Fruit fly (Drosophila melanogaster): ENCODE results near the gene CG10587.

CG10587 gene

DNA sequence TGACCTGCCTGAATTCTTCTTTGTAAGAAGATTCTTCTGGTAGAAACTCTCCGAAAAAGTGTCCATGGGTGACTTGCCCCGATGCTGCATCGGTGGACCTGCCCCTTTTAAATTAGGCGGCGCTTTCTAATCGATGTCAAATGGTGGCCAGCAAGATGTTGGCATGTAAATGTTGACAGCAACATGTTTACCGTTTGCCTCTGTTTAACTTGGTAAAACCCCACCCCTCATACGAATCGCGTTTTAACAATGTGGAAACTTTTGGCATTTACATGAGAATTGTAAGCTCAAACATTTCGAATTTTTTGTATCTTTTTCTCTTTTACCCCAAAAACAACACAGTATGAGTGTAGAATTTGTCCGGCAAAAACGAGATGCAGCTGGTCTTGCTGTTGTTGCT, 14.0 kb upstream of the CG10587 start:
- no peak for TF ChIP-seq kay (GFP tag; ENCODE audit: borderline replicate concordance)
- no peak for TF ChIP-seq tj (GFP tag; optimal IDR thresholded peaks at IDR 0.05)
- TF ChIP-seq CG11617 (GFP tag; optimal IDR thresholded peaks at IDR 0.05): no peak
- TF ChIP-seq cnc (optimal IDR thresholded peaks at IDR 0.05): no peak
- no peak for TF ChIP-seq Clk (GFP tag; optimal IDR thresholded peaks at IDR 0.05)
- TF ChIP-seq CG12768 (GFP tag; optimal IDR thresholded peaks at IDR 0.05): no peak
- no peak for TF ChIP-seq CG7045 (GFP tag; optimal IDR thresholded peaks at IDR 0.05)
- no peak for TF ChIP-seq cic (GFP tag; optimal IDR thresholded peaks at IDR 0.05)
- no peak for TF ChIP-seq Crg-1 (GFP tag; optimal IDR thresholded peaks at IDR 0.05)
- no peak for TF ChIP-seq CG1620 (GFP tag; optimal IDR thresholded peaks at IDR 0.05)

DNA sequence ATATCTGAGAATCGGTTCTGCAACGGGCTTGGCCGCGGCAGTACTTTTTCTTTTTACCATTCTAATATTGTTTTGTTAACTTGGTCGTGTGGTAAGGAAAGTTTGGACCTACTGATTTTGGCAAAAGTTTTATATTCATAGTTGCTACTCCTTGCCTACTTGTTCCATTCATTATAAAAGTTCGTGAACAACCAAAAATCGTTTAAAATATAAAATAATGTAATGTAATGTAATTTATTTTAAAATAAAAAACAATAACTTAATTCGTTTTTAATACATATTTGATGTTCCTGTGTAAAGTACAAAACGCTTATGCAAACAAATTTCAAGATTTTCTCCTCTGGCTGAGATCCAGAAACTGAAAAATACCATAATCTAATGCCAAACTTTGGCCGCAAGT, 12.2 kb upstream of the CG10587 start, which contains the start of gene CG33286:
Gene CG33286, minus strand, starts transcription at position 101 of the 400 bp plus-strand sequence.
- TF ChIP-seq Mnt (GFP tag; optimal IDR thresholded peaks at IDR 0.05) (no peak), CG7045 (GFP tag; optimal IDR thresholded peaks at IDR 0.05) (no peak), tj (GFP tag; optimal IDR thresholded peaks at IDR 0.05) (no peak), ovo (GFP tag; optimal IDR thresholded peaks at IDR 0.05) (no peak), CG33017 (tag; optimal IDR thresholded peaks at IDR 0.05) (no peak), cnc (optimal IDR thresholded peaks at IDR 0.05) (no peak), Hr96 (GFP tag; optimal IDR thresholded peaks at IDR 0.05) (no peak), CG14711 (tag; optimal IDR thresholded peaks at IDR 0.05) (no peak), CG11617 (GFP tag; optimal IDR thresholded peaks at IDR 0.05) (no peak), CG7101 (tag; optimal IDR thresholded peaks at IDR 0.05) (no peak), toe (GFP tag; optimal IDR thresholded peaks at IDR 0.05) (no peak), CG12768 (GFP tag; optimal IDR thresholded peaks at IDR 0.05) (no peak), pad (GFP tag; optimal IDR thresholded peaks at IDR 0.05) (no peak)

DNA sequence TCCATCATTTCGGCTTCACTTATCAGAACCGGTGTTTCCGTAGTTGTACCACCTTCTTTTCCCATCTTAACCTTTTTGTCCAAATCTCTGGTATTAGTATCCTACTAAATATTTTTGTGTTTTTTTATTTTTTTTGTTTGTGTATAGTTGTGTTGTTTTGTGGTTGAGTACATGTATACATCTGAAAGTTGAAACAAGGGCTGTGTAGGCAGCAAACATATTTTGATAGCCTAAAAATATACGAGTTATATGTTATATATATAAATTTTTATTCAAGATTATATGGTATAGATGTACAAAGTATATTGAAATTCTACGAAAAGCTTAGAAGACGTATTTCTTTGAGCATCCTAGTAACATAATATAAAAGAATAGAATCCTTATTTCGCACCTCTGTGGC, 8.2 kb upstream of the CG10587 start, which contains the start of gene CG33287:
Gene CG33287, minus strand, starts transcription at position 101 of the 400 bp plus-strand sequence.
- TF ChIP-seq toe (GFP tag; optimal IDR thresholded peaks at IDR 0.05) (no peak), cic (GFP tag; optimal IDR thresholded peaks at IDR 0.05) (no peak), CG12768 (GFP tag; optimal IDR thresholded peaks at IDR 0.05) (no peak), CG5204 (GFP tag; optimal IDR thresholded peaks at IDR 0.05) (no peak), cnc (optimal IDR thresholded peaks at IDR 0.05) (no peak), pad (GFP tag; optimal IDR thresholded peaks at IDR 0.05) (no peak), CG7101 (tag; optimal IDR thresholded peaks at IDR 0.05) (no peak), Crg-1 (GFP tag; optimal IDR thresholded peaks at IDR 0.05) (no peak), Clk (GFP tag; optimal IDR thresholded peaks at IDR 0.05) (no peak), CG11617 (GFP tag; optimal IDR thresholded peaks at IDR 0.05) (no peak), Mnt (GFP tag; optimal IDR thresholded peaks at IDR 0.05) (no peak), CG33017 (tag; optimal IDR thresholded peaks at IDR 0.05) (no peak), kay (GFP tag; ENCODE audit: borderline replicate concordance) (no peak), ovo (GFP tag; optimal IDR thresholded peaks at IDR 0.05) (no peak), CG7045 (GFP tag; optimal IDR thresholded peaks at IDR 0.05) (no peak), tj (GFP tag; optimal IDR thresholded peaks at IDR 0.05) (no peak)

DNA sequence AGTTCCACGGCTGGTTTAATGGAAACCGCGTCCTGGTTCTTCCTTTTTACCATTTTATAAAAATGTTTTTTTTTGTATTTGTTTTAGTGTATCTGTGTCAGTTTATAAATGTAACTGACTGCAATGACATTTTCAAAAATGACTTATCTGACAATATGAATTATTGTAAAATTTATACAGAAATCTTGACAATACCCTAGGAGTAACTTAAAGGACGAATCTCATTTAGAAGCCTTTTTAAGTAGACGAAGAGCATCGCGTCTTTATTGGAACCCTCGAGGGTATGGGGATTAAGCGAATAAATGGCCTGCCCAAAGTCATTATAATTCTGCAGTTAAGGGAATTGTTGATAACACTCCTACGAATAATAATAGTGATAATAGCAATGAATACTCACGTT, 4.3 kb upstream of the CG10587 start, which contains the start of gene CG12983:
Gene CG12983, minus strand, starts transcription at position 101 of the 400 bp plus-strand sequence.
- no peak for TF ChIP-seq ovo (GFP tag; optimal IDR thresholded peaks at IDR 0.05)
- no peak for TF ChIP-seq CG14711 (tag; optimal IDR thresholded peaks at IDR 0.05)
- no peak for TF ChIP-seq CG33017 (tag; optimal IDR thresholded peaks at IDR 0.05)
- no peak for TF ChIP-seq cic (GFP tag; optimal IDR thresholded peaks at IDR 0.05)
- no peak for TF ChIP-seq CG12768 (GFP tag; optimal IDR thresholded peaks at IDR 0.05)
- no peak for TF ChIP-seq tj (GFP tag; optimal IDR thresholded peaks at IDR 0.05)
- no peak for TF ChIP-seq cnc (optimal IDR thresholded peaks at IDR 0.05)
- no peak for TF ChIP-seq kay (GFP tag; ENCODE audit: borderline replicate concordance)
- no peak for TF ChIP-seq Crg-1 (GFP tag; optimal IDR thresholded peaks at IDR 0.05)
- TF ChIP-seq bab1 (GFP tag; optimal IDR thresholded peaks at IDR 0.05): no peak
- no peak for TF ChIP-seq CG7101 (tag; optimal IDR thresholded peaks at IDR 0.05)
- no peak for TF ChIP-seq CG1620 (GFP tag; optimal IDR thresholded peaks at IDR 0.05)

DNA sequence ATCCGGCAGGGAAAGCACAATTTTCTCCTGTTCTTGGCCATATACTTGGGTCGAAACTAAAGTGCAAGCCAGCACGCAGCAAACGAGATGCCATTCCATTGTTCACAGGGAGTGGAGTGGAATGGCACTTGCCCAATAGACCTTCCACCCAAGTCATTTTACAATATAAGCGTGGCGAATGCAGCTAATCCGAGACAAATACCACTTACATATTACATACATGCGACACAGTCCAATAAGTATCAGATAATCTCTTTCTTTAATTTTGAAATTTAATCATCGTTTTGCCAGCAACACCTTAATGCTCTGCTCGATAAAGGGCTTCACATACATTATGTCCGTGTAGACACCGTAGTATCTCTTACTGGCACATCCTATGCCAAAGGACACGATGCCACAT, 1.1 kb downstream of the CG10587 start, which contains the start of gene CG11037:
Gene CG11037, minus strand, starts transcription at position 101 of the 400 bp plus-strand sequence.
- no peak for TF ChIP-seq CG14711 (tag; optimal IDR thresholded peaks at IDR 0.05)
- TF ChIP-seq CG5204 (GFP tag; optimal IDR thresholded peaks at IDR 0.05): no peak
- no peak for TF ChIP-seq ovo (GFP tag; optimal IDR thresholded peaks at IDR 0.05)
- TF ChIP-seq tj (GFP tag; optimal IDR thresholded peaks at IDR 0.05): no peak
- no peak for TF ChIP-seq kay (GFP tag; ENCODE audit: borderline replicate concordance)
- TF ChIP-seq CG1620 (GFP tag; optimal IDR thresholded peaks at IDR 0.05): no peak
- no peak for TF ChIP-seq CG33017 (tag; optimal IDR thresholded peaks at IDR 0.05)

DNA sequence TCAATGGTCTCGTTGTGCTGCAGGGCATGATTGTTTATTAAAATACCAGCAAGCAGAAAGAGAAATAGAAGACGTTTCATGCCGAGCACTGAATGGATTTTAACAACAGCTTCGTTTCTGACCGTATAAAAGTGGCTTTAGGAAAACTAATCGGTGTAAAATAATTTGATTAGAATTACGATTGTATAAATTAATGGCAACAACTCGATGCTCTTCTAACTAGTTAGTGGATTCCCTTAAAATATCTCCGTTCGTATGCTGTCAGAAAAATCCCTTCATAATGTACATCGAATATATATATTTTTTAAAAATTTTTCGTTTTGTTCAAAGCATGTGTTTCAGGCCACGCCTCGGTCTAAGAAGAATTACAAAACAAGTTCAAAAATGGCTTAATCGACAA, 5.7 kb downstream of the CG10587 start, which contains the start of the genes Sems and CG10588:
Gene Sems, minus strand, starts transcription at position 101 of the 400 bp plus-strand sequence.
Gene CG10588, plus strand, starts transcription at position 285 of the 400 bp plus-strand sequence.
- TF ChIP-seq CG12768 (GFP tag; optimal IDR thresholded peaks at IDR 0.05): no peak
- TF ChIP-seq CG33017 (tag; optimal IDR thresholded peaks at IDR 0.05): no peak
- no peak for TF ChIP-seq Crg-1 (GFP tag; optimal IDR thresholded peaks at IDR 0.05)
- no peak for TF ChIP-seq ovo (GFP tag; optimal IDR thresholded peaks at IDR 0.05)
- no peak for TF ChIP-seq Clk (GFP tag; optimal IDR thresholded peaks at IDR 0.05)
- TF ChIP-seq CG1620 (GFP tag; optimal IDR thresholded peaks at IDR 0.05): no peak
- no peak for TF ChIP-seq Mnt (GFP tag; optimal IDR thresholded peaks at IDR 0.05)
- no peak for TF ChIP-seq tj (GFP tag; optimal IDR thresholded peaks at IDR 0.05)
- no peak for TF ChIP-seq bab1 (GFP tag; optimal IDR thresholded peaks at IDR 0.05)
- TF ChIP-seq CG5204 (GFP tag; optimal IDR thresholded peaks at IDR 0.05): no peak

DNA sequence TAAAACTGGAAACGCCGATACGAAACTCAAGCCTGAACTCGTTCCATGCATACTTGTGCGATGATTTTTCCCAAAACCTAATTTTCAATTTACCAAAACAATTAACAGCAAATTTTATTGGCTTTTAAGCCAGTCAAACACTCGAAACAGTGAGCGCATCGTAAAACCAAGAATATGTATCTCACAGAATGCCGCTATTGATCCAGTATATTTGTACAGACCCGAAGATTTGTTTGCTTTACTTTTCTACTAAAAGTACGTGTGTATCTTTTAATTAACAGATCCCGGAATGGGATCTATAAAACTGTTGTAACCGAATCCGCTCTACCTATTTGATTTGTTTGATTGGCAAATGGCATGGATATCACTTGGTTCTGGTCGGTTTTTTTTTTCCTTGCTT, 8.2 kb downstream of the CG10587 start:
- no peak for TF ChIP-seq Mnt (GFP tag; optimal IDR thresholded peaks at IDR 0.05)
- no peak for TF ChIP-seq pad (GFP tag; optimal IDR thresholded peaks at IDR 0.05)
